Fruit fly (Drosophila melanogaster) whole organism, embryonic: ENCODE data around the gene Mdh1.

ENCODE experiments used
- Oli ChIP-seq: fragments of 200-800 bp; sonication (Bioruptor generic); optimal IDR thresholded peaks from 2 replicates; lab custom pipeline; 2018; ENCODE audit warnings: missing biosample characterization, mild to moderate bottlenecking, missing genetic modification characterization, moderate library complexity
- ken ChIP-seq: fragments of 200-800 bp; sonication (Bioruptor generic); IDR thresholded peaks from 3 replicates; pipeline ENCODE4 v1.3.6; 2022; ENCODE audit warnings: missing biosample characterization, missing genetic modification characterization

dm6 chr2L:10430802-10431476 is 34.8 kb upstream of the Mdh1 start, which contains the start of the genes Bug22 and TfIIB:
- TF ChIP-seq Oli (tag; lab: Kevin White, UChicago) (no peak), ken (GFP tag; lab: Robert Waterston, UW) (peak; percentile 70; the same call in 2 of the 3 replicates)
